Worm (Caenorhabditis elegans): Measurements from ENCODE around the gene C34E11.2.

C34E11.2 gene

ce11 chrX:11791364-11792221 is 23.0 kb downstream of the C34E11.2 start (continued):
- TF ChIP-seq nhr-67 (tag; optimal IDR thresholded peaks at IDR 0.05), result no peak
- no peak for TF ChIP-seq ZK546.5 (tag; optimal IDR thresholded peaks at IDR 0.05)
- TF ChIP-seq aly-2 (tag; optimal IDR thresholded peaks at IDR 0.05), result no peak
- TF ChIP-seq nhr-11 (tag; optimal IDR thresholded peaks at IDR 0.05), result no peak
- TF ChIP-seq daf-12 (tag; optimal IDR thresholded peaks at IDR 0.05), result no peak
- peak; percentile 80 for TF ChIP-seq jun-1 (tag; optimal IDR thresholded peaks at IDR 0.05)
- no peak for TF ChIP-seq lin-15B (tag; optimal IDR thresholded peaks at IDR 0.05)
- TF ChIP-seq snpc-4 (tag; optimal IDR thresholded peaks at IDR 0.05), result no peak
- TF ChIP-seq unc-39 (tag; optimal IDR thresholded peaks at IDR 0.05), result no peak
- no peak for TF ChIP-seq elt-3 (tag; optimal IDR thresholded peaks at IDR 0.05)

DNA sequence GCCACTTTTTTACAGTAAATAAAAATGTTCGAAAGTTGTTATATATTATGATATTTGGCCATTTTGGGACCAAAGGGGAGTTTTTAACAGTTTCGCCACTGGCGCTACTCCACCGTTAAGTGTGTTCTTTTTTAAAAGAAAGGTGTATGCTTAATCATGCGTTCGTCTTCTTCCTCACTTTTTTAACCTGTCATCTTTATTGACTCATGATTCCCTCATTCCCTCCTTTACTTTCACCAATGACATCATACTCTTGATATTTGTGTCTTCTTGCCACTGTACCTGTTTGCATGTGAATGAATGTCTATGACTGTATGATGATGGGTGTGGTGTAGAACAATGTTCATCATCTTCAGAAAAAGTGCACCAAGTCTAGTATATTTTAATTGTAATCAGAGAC is 23.9 kb downstream of the C34E11.2 start:
- TF ChIP-seq fkh-10 (GFP tag; optimal IDR thresholded peaks at IDR 0.05), result no peak
- peak; percentile 88 for TF ChIP-seq pqm-1 (tag; optimal IDR thresholded peaks at IDR 0.05)
- TF ChIP-seq elt-2 (tag; optimal IDR thresholded peaks at IDR 0.05), result peak; percentile 55
- TF ChIP-seq eor-1 (tag; optimal IDR thresholded peaks at IDR 0.05), result no peak
- TF ChIP-seq aly-2 (tag; optimal IDR thresholded peaks at IDR 0.05), result no peak
- TF ChIP-seq zag-1 (tag; optimal IDR thresholded peaks at IDR 0.05), result no peak
- TF ChIP-seq nhr-76 (tag; optimal IDR thresholded peaks at IDR 0.05), result no peak
- peak; percentile 28 for TF ChIP-seq skn-1 (tag; optimal IDR thresholded peaks at IDR 0.05)
- TF ChIP-seq nhr-12 (tag; optimal IDR thresholded peaks at IDR 0.05), result no peak
- no peak for TF ChIP-seq ceh-9 (tag; optimal IDR thresholded peaks at IDR 0.05)
- TF ChIP-seq jun-1 (tag; optimal IDR thresholded peaks at IDR 0.05), result peak; percentile 9
- TF ChIP-seq pha-4 (tag; optimal IDR thresholded peaks at IDR 0.05), result peak; percentile 58
- no peak for TF ChIP-seq unc-62 (GFP tag; optimal IDR thresholded peaks at IDR 0.05)

DNA sequence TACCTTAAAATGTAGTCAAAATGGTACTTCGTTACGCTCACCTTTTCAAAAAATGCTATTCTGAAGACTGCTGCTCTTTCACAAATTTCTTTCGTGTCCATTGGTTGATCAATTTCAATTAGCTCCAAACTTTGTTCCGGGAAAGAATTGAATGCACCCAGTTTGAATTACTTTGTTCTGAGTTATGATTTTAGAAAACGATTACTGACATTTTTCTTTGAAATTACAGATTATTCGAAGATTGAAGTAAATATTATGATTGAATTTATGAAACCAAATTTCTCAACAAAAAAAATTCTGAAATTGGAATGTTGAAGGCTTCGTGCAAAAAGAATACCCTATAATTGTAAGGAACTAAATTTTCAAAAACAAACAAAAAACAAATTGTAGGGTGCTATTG is 30.3 kb downstream of the C34E11.2 start, which contains the start of gene Y102F5A.1:
Gene Y102F5A.1 (minus strand): TSS at position 101 of the 400 bp plus-strand sequence.
- TF ChIP-seq hmg-11 (tag; optimal IDR thresholded peaks at IDR 0.05) (no peak), ztf-4 (tag; optimal IDR thresholded peaks at IDR 0.05) (no peak), tbx-2 (tag; optimal IDR thresholded peaks at IDR 0.05) (no peak), nhr-237 (tag; optimal IDR thresholded peaks at IDR 0.05) (no peak), ceh-28 (tag; optimal IDR thresholded peaks at IDR 0.05) (no peak), lin-39 (tag; optimal IDR thresholded peaks at IDR 0.05) (no peak), ZK546.5 (tag; optimal IDR thresholded peaks at IDR 0.05) (no peak), mml-1 (tag; optimal IDR thresholded peaks at IDR 0.05) (no peak), skn-1 (tag; optimal IDR thresholded peaks at IDR 0.05) (no peak)

- TF ChIP-seq fkh-10 (GFP tag; optimal IDR thresholded peaks at IDR 0.05), result no peak
- TF ChIP-seq tbx-2 (tag; optimal IDR thresholded peaks at IDR 0.05), result no peak
- no peak for TF ChIP-seq ceh-82 (tag; optimal IDR thresholded peaks at IDR 0.05)
- no peak for TF ChIP-seq nhr-43 (tag; optimal IDR thresholded peaks at IDR 0.05; ENCODE audit: poor library complexity, severe bottlenecking)
- no peak for TF ChIP-seq unc-39 (tag; optimal IDR thresholded peaks at IDR 0.05)
- TF ChIP-seq elt-1 (tag; optimal IDR thresholded peaks at IDR 0.05), result no peak
- no peak for TF ChIP-seq ZK546.5 (tag; optimal IDR thresholded peaks at IDR 0.05)
- no peak for TF ChIP-seq pqm-1 (tag; optimal IDR thresholded peaks at IDR 0.05)
- TF ChIP-seq ztf-11 (tag; optimal IDR thresholded peaks at IDR 0.05), result no peak
- no peak for TF ChIP-seq egl-5 (tag; optimal IDR thresholded peaks at IDR 0.05)
- no peak for TF ChIP-seq nhr-23 (tag; optimal IDR thresholded peaks at IDR 0.05)
- TF ChIP-seq zag-1 (tag; optimal IDR thresholded peaks at IDR 0.05), result no peak
- no peak for TF ChIP-seq nhr-11 (tag; optimal IDR thresholded peaks at IDR 0.05)
- TF ChIP-seq nfya-1 (tag; optimal IDR thresholded peaks at IDR 0.05; ENCODE audit: insufficient read depth), result no peak
- no peak for TF ChIP-seq ztf-4 (tag; optimal IDR thresholded peaks at IDR 0.05)
Measured at ce11 chrX:11769278-11769677, 45.3 kb downstream of the C34E11.2 start, which contains the start of gene ttx-3. Gene ttx-3, minus strand, starts transcription at chrX:11769378.

Measured in whole organism, L3 larva.